Worm (Caenorhabditis elegans): ENCODE results near the gene F46F2.3.

ce11 chrX:15276241-15276640 is 16.2 kb upstream of the F46F2.3 start:
- TF ChIP-seq lag-1 (GFP tag; IDR thresholded peaks at IDR 0.05) (no peak), efl-1 (GFP tag; optimal IDR thresholded peaks at IDR 0.05) (no peak), snpc-4 (GFP tag; optimal IDR thresholded peaks at IDR 0.05) (no peak), snpc-4 (tag; optimal IDR thresholded peaks at IDR 0.05) (no peak)
